Fruit fly (Drosophila melanogaster) whole organism, embryonic: Measurements from ENCODE around the gene CG4230.

Experiments
- Bgb ChIP-seq: fragments of 200-800 bp; sonication (Bioruptor generic); IDR thresholded peaks from 2 replicates; pipeline ENCODE4 v1.3.6; 2022; ENCODE audit warnings: missing biosample characterization, missing genetic modification characterization; ENCODE audit not compliant: partially characterized antibody
- CG11456 ChIP-seq: fragments of 200-800 bp; sonication (Bioruptor generic); IDR thresholded peaks from 3 replicates; pipeline ENCODE4 v1.3.6; 2022; ENCODE audit warnings: missing biosample characterization, missing genetic modification characterization
- CG12659 ChIP-seq: fragments of 200-800 bp; sonication (Bioruptor generic); optimal IDR thresholded peaks from 3 replicates; lab custom pipeline; 2017; ENCODE audit warnings: mild to moderate bottlenecking, missing biosample characterization, missing genetic modification reagents, missing genetic modification characterization
- CG14860 ChIP-seq: fragments of 200-800 bp; sonication (Bioruptor generic); IDR thresholded peaks from 3 replicates; pipeline ENCODE4 v1.3.6; 2022; ENCODE audit warnings: missing biosample characterization, missing genetic modification characterization; ENCODE audit not compliant: partially characterized antibody
- CG17328 ChIP-seq: fragments of 200-800 bp; sonication (Bioruptor generic); IDR thresholded peaks from 2 replicates; pipeline ENCODE4 v1.3.6; 2022; ENCODE audit warnings: missing biosample characterization, missing genetic modification characterization
- CG17568 ChIP-seq: fragments of 200-800 bp; sonication (Bioruptor generic); optimal IDR thresholded peaks from 2 replicates; lab custom pipeline; 2018; ENCODE audit warnings: missing biosample characterization, mild to moderate bottlenecking, missing genetic modification characterization, moderate library complexity
- CG2116 ChIP-seq: fragments of 200-800 bp; sonication (Bioruptor generic); optimal IDR thresholded peaks from 3 replicates; lab custom pipeline; 2018; ENCODE audit warnings: missing biosample characterization, mild to moderate bottlenecking, missing genetic modification characterization
- CG2202 ChIP-seq: fragments of 200-800 bp; sonication (Bioruptor generic); optimal IDR thresholded peaks from 2 replicates; lab custom pipeline; 2018; ENCODE audit warnings: missing biosample characterization, mild to moderate bottlenecking, missing genetic modification characterization
- CG2889 ChIP-seq: fragments of 200-800 bp; sonication (Bioruptor generic); IDR thresholded peaks from 3 replicates; pipeline ENCODE4 v1.3.6; 2022; ENCODE audit warnings: missing biosample characterization, missing genetic modification characterization
- CG31365 ChIP-seq: fragments of 200-800 bp; sonication (Bioruptor generic); optimal IDR thresholded peaks from 2 replicates; lab custom pipeline; 2018; ENCODE audit warnings: missing biosample characterization, mild to moderate bottlenecking, missing genetic modification characterization
- CG34422 ChIP-seq: fragments of 200-800 bp; sonication (Bioruptor generic); IDR thresholded peaks from 3 replicates; pipeline ENCODE4 v1.3.6; 2022; ENCODE audit warnings: missing biosample characterization, missing genetic modification characterization
- CG4820 ChIP-seq: fragments of 200-800 bp; sonication (Bioruptor generic); optimal IDR thresholded peaks from 3 replicates; lab custom pipeline; 2016; ENCODE audit warnings: missing biosample characterization, missing genetic modification characterization
- CG6254 ChIP-seq: fragments of 200-800 bp; sonication (Bioruptor generic); optimal IDR thresholded peaks from 3 replicates; lab custom pipeline; 2017; ENCODE audit warnings: mild to moderate bottlenecking, missing biosample characterization, missing genetic modification reagents, missing genetic modification characterization
- CG6272 ChIP-seq: fragments of 200-800 bp; sonication (Bioruptor generic); IDR thresholded peaks from 2 replicates; pipeline ENCODE4 v1.3.6; 2022; ENCODE audit warnings: missing biosample characterization, missing genetic modification characterization
- CG7963 ChIP-seq: fragments of 200-800 bp; sonication (Bioruptor generic); IDR thresholded peaks from 3 replicates; pipeline ENCODE4 v1.3.6; 2022; ENCODE audit warnings: missing biosample characterization, missing genetic modification characterization; ENCODE audit not compliant: partially characterized antibody
- CG7987 ChIP-seq: fragments of 200-800 bp; sonication (Bioruptor generic); optimal IDR thresholded peaks from 2 replicates; lab custom pipeline; 2018; ENCODE audit warnings: missing biosample characterization, mild to moderate bottlenecking, missing genetic modification characterization, moderate library complexity
- CG8290 ChIP-seq, 3 experiments: fragments of 200-800 bp; sonication (Bioruptor generic); optimal IDR thresholded peaks; 2 replicates each; lab custom pipeline; 2016 to 2019; ENCODE audit warnings: missing biosample characterization in 3 of 3, missing genetic modification characterization in 3 of 3, mild to moderate bottlenecking in 2 of 3, moderate library complexity in 1 of 3
- CG9797 ChIP-seq: fragments of 200-800 bp; sonication (Bioruptor generic); optimal IDR thresholded peaks from 3 replicates; lab custom pipeline; 2018; ENCODE audit warnings: missing biosample characterization, mild to moderate bottlenecking, missing genetic modification characterization
- Dll ChIP-seq: fragments of 200-800 bp; sonication (Bioruptor generic); IDR thresholded peaks from 4 replicates; pipeline ENCODE4 v1.3.6; 2022; ENCODE audit warnings: missing biosample characterization, missing genetic modification characterization; ENCODE audit not compliant: partially characterized antibody
- Doc3 ChIP-seq: fragments of 200-800 bp; sonication (Bioruptor generic); IDR thresholded peaks from 3 replicates; pipeline ENCODE4 v1.3.6; 2022; ENCODE audit warnings: missing biosample characterization, missing genetic modification characterization; ENCODE audit not compliant: partially characterized antibody
- Drgx ChIP-seq: fragments of 200-800 bp; sonication (Bioruptor generic); IDR thresholded peaks from 2 replicates; pipeline ENCODE4 v1.3.6; 2022; ENCODE audit warnings: missing biosample characterization, missing genetic modification characterization
- Hmr ChIP-seq: fragments of 200-800 bp; sonication (Bioruptor generic); optimal IDR thresholded peaks from 3 replicates; lab custom pipeline; 2017; ENCODE audit warnings: mild to moderate bottlenecking, missing biosample characterization, missing genetic modification reagents, missing genetic modification characterization
- Myb ChIP-seq: fragments of 200-800 bp; sonication (Bioruptor generic); optimal IDR thresholded peaks from 2 replicates; lab custom pipeline; 2016; ENCODE audit warnings: missing biosample characterization, missing genetic modification characterization
- NC2α ChIP-seq: fragments of 200-800 bp; sonication (Bioruptor generic); optimal IDR thresholded peaks from 2 replicates; lab custom pipeline; 2016; ENCODE audit warnings: missing biosample characterization, missing genetic modification characterization
- Neu2 ChIP-seq: fragments of 200-800 bp; sonication (Bioruptor generic); optimal IDR thresholded peaks from 3 replicates; lab custom pipeline; 2016; ENCODE audit warnings: missing biosample characterization, missing genetic modification characterization, borderline replicate concordance
- Nf-YA ChIP-seq: fragments of 200-800 bp; sonication (Bioruptor generic); IDR thresholded peaks from 2 replicates; pipeline ENCODE4 v1.3.6; 2022; ENCODE audit warnings: missing biosample characterization, missing genetic modification characterization
- NfI ChIP-seq: fragments of 200-800 bp; sonication (Bioruptor generic); optimal IDR thresholded peaks from 3 replicates; lab custom pipeline; 2018; ENCODE audit warnings: missing biosample characterization, mild to moderate bottlenecking, missing genetic modification characterization, moderate library complexity
- Opbp ChIP-seq: fragments of 200-800 bp; sonication (Bioruptor generic); IDR thresholded peaks from 3 replicates; pipeline ENCODE4 v1.3.6; 2022; ENCODE audit warnings: missing biosample characterization, missing genetic modification characterization; ENCODE audit not compliant: partially characterized antibody
- PHDP ChIP-seq: fragments of 200-800 bp; sonication (Bioruptor generic); optimal IDR thresholded peaks from 3 replicates; lab custom pipeline; 2018; ENCODE audit warnings: missing biosample characterization, mild to moderate bottlenecking, missing genetic modification characterization, moderate library complexity
- Side ChIP-seq: fragments of 200-800 bp; sonication (Bioruptor generic); optimal IDR thresholded peaks from 2 replicates; lab custom pipeline; 2016; ENCODE audit warnings: missing biosample characterization, missing genetic modification characterization
- Sry-δ ChIP-seq: fragments of 200-800 bp; sonication (Bioruptor generic); optimal IDR thresholded peaks from 2 replicates; lab custom pipeline; 2016; ENCODE audit warnings: missing biosample characterization, missing genetic modification characterization
- YL-1 ChIP-seq: fragments of 200-800 bp; sonication (Bioruptor generic); optimal IDR thresholded peaks from 3 replicates; lab custom pipeline; 2017; ENCODE audit warnings: missing biosample characterization, mild to moderate bottlenecking, missing genetic modification characterization
- bbx ChIP-seq: fragments of 200-800 bp; sonication (Bioruptor generic); IDR thresholded peaks from 2 replicates; pipeline ENCODE4 v1.3.6; 2022; ENCODE audit warnings: missing biosample characterization, missing genetic modification characterization; ENCODE audit not compliant: partially characterized antibody
- dan ChIP-seq: fragments of 200-800 bp; sonication (Bioruptor generic); IDR thresholded peaks from 2 replicates; pipeline ENCODE4 v1.3.6; 2022; ENCODE audit warnings: missing biosample characterization, missing genetic modification characterization
- gfzf ChIP-seq: fragments of 200-800 bp; sonication (Bioruptor generic); optimal IDR thresholded peaks from 2 replicates; lab custom pipeline; 2016; ENCODE audit warnings: missing biosample characterization, mild to moderate bottlenecking, missing genetic modification characterization, moderate library complexity
- gsb ChIP-seq: fragments of 200-800 bp; sonication (Bioruptor generic); IDR thresholded peaks from 2 replicates; pipeline ENCODE4 v1.3.6; 2022; ENCODE audit warnings: missing biosample characterization, missing genetic modification characterization
- inv ChIP-seq: fragments of 200-800 bp; sonication (Bioruptor generic); IDR thresholded peaks from 2 replicates; pipeline ENCODE4 v1.3.6; 2022; ENCODE audit warnings: missing biosample characterization, missing genetic modification characterization; ENCODE audit not compliant: partially characterized antibody
- knrl ChIP-seq: fragments of 200-800 bp; sonication (Bioruptor generic); IDR thresholded peaks from 3 replicates; pipeline ENCODE4 v1.3.6; 2022; ENCODE audit warnings: missing biosample characterization, missing genetic modification characterization; ENCODE audit not compliant: partially characterized antibody
- mam ChIP-seq: fragments of 200-800 bp; sonication (Bioruptor generic); optimal IDR thresholded peaks from 3 replicates; lab custom pipeline; 2016; ENCODE audit warnings: missing biosample characterization, missing genetic modification characterization
- pfk ChIP-seq: fragments of 200-800 bp; sonication (Bioruptor generic); optimal IDR thresholded peaks from 2 replicates; lab custom pipeline; 2018; ENCODE audit warnings: missing biosample characterization, mild to moderate bottlenecking, missing genetic modification characterization, moderate library complexity
- phol ChIP-seq: fragments of 200-800 bp; sonication (Bioruptor generic); optimal IDR thresholded peaks from 3 replicates; lab custom pipeline; 2018; ENCODE audit warnings: missing biosample characterization, mild to moderate bottlenecking, missing genetic modification characterization, moderate library complexity
- pzg ChIP-seq: fragments of 200-800 bp; sonication (Bioruptor generic); optimal IDR thresholded peaks from 3 replicates; lab custom pipeline; 2018; ENCODE audit warnings: missing biosample characterization, mild to moderate bottlenecking, missing genetic modification characterization, moderate library complexity
- ranshi ChIP-seq: fragments of 200-800 bp; sonication (Bioruptor generic); IDR thresholded peaks from 2 replicates; pipeline ENCODE4 v1.3.6; 2022; ENCODE audit warnings: missing biosample characterization, missing genetic modification characterization
- slp2 ChIP-seq: fragments of 200-800 bp; sonication (Bioruptor generic); optimal IDR thresholded peaks from 2 replicates; lab custom pipeline; 2016; ENCODE audit warnings: missing biosample characterization, missing genetic modification characterization
- tna ChIP-seq: fragments of 200-800 bp; sonication (Bioruptor generic); IDR thresholded peaks from 2 replicates; pipeline ENCODE4 v1.3.6; 2022; ENCODE audit warnings: missing biosample characterization, missing genetic modification characterization; ENCODE audit not compliant: partially characterized antibody
- vfl ChIP-seq: fragments of 200-800 bp; sonication (Bioruptor generic); optimal IDR thresholded peaks from 2 replicates; lab custom pipeline; 2016; ENCODE audit warnings: missing biosample characterization, missing genetic modification characterization
- vnd ChIP-seq: fragments of 200-800 bp; sonication (Bioruptor generic); IDR thresholded peaks from 3 replicates; pipeline ENCODE4 v1.3.6; 2022; ENCODE audit warnings: missing biosample characterization, missing genetic modification characterization; ENCODE audit not compliant: partially characterized antibody
- zen2 ChIP-seq: fragments of 200-800 bp; sonication (Bioruptor generic); IDR thresholded peaks from 3 replicates; pipeline ENCODE4 v1.3.6; 2022; ENCODE audit warnings: missing biosample characterization, missing genetic modification characterization; ENCODE audit not compliant: partially characterized antibody

The CG4230 gene

DNA sequence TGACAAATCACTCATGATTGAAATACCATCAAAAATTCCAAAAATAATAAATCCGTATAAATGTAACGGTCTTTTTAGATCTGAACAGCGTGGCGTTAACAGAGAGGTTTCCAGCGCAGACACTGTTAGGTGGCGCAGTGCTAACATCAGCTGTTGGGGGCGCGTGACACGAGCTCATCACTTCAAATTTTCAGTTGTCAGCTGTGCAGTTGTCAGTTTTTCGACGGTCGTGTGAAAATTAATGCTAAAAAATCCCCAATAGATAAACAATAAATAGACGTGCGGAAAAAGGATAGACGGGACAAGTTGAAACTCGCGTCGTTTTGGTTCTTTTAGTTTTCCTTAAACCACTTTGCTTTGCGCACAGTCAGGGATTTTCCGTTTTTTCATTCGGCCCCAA lies at the start of gene CG4230:
CG4230 (plus strand) TSS at position 6 of the 400 bp plus-strand sequence.
- TF ChIP-seq CG11456 (GFP tag; lab: Robert Waterston, UW): no peak
- TF ChIP-seq PHDP (tag; lab: Kevin White, UChicago): peak; percentile 0
- no peak for TF ChIP-seq Drgx
- no peak for TF ChIP-seq dan (GFP tag; lab: Robert Waterston, UW)
- no peak for TF ChIP-seq slp2
- peak; percentile 90 for TF ChIP-seq Sry-δ (GFP tag; lab: Kevin White, UChicago)
- no peak for TF ChIP-seq mam (GFP tag; lab: Kevin White, UChicago)
- no peak for TF ChIP-seq phol
- TF ChIP-seq gfzf (GFP tag; lab: Kevin White, UChicago): peak; percentile 39
- peak; percentile 62 for TF ChIP-seq tna
- TF ChIP-seq CG8290 (GFP tag; optimal IDR thresholded peaks at IDR 0.05; lab: Kevin White, UChicago): no peak
- TF ChIP-seq CG8290 (tag; optimal IDR thresholded peaks at IDR 0.05; lab: Kevin White, UChicago): peak in 1 of 2 experiments; percentile 45
- no peak for TF ChIP-seq Neu2 (GFP tag; lab: Kevin White, UChicago)
- TF ChIP-seq CG2116 (GFP tag; lab: Kevin White, UChicago): peak; percentile 43
- TF ChIP-seq vnd (GFP tag; lab: Robert Waterston, UW): peak; percentile 63; the same call in 2 of the 3 replicates
- no peak for TF ChIP-seq gsb
- TF ChIP-seq vfl: no peak
- peak; percentile 95 for TF ChIP-seq Bgb (GFP tag; lab: Robert Waterston, UW)
- no peak for TF ChIP-seq Nf-YA (GFP tag; lab: Robert Waterston, UW)
- peak; percentile 7 for TF ChIP-seq CG9797 (GFP tag; lab: Kevin White, UChicago)
- no peak for TF ChIP-seq pfk (GFP tag; lab: Kevin White, UChicago)
- peak; percentile 36 for TF ChIP-seq CG17568
- TF ChIP-seq knrl (GFP tag; lab: Robert Waterston, UW): peak; percentile 76
- TF ChIP-seq CG12659 (GFP tag; lab: Kevin White, UChicago): peak; percentile 26
- no peak for TF ChIP-seq CG31365 (tag; lab: Kevin White, UChicago)
- peak; percentile 87 for TF ChIP-seq Opbp
- TF ChIP-seq YL-1: peak; percentile 40
- no peak for TF ChIP-seq CG2202 (tag; lab: Kevin White, UChicago)
- TF ChIP-seq CG14860: peak; percentile 69; the same call in 2 of the 3 replicates
- TF ChIP-seq CG2889 (GFP tag; lab: Robert Waterston, UW): no peak
- TF ChIP-seq CG17328 (GFP tag; lab: Robert Waterston, UW): 0 out of 2 replicates have a peak, but pooled peaks have one; percentile 7
- peak; percentile 81 for TF ChIP-seq CG7963 (GFP tag; lab: Robert Waterston, UW)
- peak; percentile 22; the same call in 1 of the 3 replicates for TF ChIP-seq CG34422 (GFP tag; lab: Robert Waterston, UW)
- TF ChIP-seq inv (GFP tag; lab: Robert Waterston, UW): peak; percentile 65
- TF ChIP-seq zen2 (GFP tag; lab: Robert Waterston, UW): peak; percentile 69; the same call in 2 of the 3 replicates
- TF ChIP-seq bbx (GFP tag; lab: Robert Waterston, UW): peak; percentile 94
- TF ChIP-seq ranshi: no peak
- no peak for TF ChIP-seq NfI (GFP tag; lab: Kevin White, UChicago)
- peak; percentile 91 for TF ChIP-seq Myb (GFP tag; lab: Kevin White, UChicago)
- no peak for TF ChIP-seq CG6272 (GFP tag; lab: Robert Waterston, UW)
- peak; percentile 84 for TF ChIP-seq Dll (GFP tag; lab: Robert Waterston, UW)
- no peak for TF ChIP-seq CG4820
- TF ChIP-seq Doc3 (GFP tag; lab: Robert Waterston, UW): peak; percentile 83
- TF ChIP-seq CG7987 (GFP tag; lab: Kevin White, UChicago): peak; percentile 17
- TF ChIP-seq NC2α (GFP tag; lab: Kevin White, UChicago): no peak
- TF ChIP-seq CG6254 (GFP tag; lab: Kevin White, UChicago): peak; percentile 84
- TF ChIP-seq Side (GFP tag; lab: Kevin White, UChicago): no peak
- TF ChIP-seq Hmr (GFP tag; lab: Kevin White, UChicago): no peak
- peak; percentile 71 for TF ChIP-seq pzg (GFP tag; lab: Kevin White, UChicago)
